Fruit fly (Drosophila melanogaster): ENCODE data around the gene CG14315.
A peak's percentile ranks its signal among the peaks of the same experiment; 100 is the strongest.

CG14315 gene

DNA sequence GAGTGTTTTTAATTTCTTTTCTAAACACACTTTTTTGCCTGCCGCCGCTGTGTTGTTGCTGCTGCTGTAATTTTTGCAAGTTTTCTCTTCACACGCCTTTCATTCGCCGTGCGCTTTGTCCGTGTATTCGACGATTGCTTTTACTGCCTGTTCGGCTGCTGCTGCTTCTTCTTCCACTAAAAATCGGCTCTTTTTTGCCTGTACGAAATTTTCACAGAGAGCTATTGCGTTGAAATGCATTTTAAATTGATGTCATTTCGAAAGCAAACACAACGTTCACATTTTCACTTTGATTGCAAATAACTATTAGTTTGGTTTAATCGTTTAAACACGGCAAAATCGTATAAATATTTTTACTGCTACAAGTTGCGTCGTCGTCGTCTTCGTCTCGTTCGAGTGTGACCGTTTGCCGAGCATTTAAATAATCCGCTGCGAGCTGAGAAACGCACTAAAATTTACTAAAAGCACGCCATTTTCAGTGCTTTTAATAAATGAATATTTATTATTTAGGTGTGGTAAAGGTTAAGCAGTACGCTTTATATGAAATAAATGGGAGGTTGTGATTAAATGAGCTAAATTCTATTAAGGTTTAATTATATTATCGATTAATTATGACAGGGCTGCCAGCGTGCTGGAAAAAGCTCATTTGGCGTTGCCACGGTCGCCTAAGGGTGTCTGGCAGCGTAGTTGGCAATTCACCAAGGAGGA is 40.8 kb downstream of the CG14315 start, which contains the start of the genes Ssdp and CG7985 (continued):
- TF ChIP-seq ssp (GFP tag; IDR thresholded peaks at IDR 0.05) (no peak), CG30403 (GFP tag; optimal IDR thresholded peaks at IDR 0.05) (no peak), Sox100B (GFP tag; optimal IDR thresholded peaks at IDR 0.05) (no peak), CG4360 (GFP tag; IDR thresholded peaks at IDR 0.05) (no peak), grn (GFP tag; optimal IDR thresholded peaks at IDR 0.05) (no peak), chif (GFP tag; optimal IDR thresholded peaks at IDR 0.05) (no peak), inv (GFP tag; IDR thresholded peaks at IDR 0.05; ENCODE audit: partially characterized antibody) (no peak), wek (GFP tag; optimal IDR thresholded peaks at IDR 0.05) (no peak), Lhr (GFP tag; optimal IDR thresholded peaks at IDR 0.05) (peak; percentile 79), CG10321 (GFP tag; IDR thresholded peaks at IDR 0.05) (no peak), NFAT (GFP tag; IDR thresholded peaks at IDR 0.05) (no peak), CG11695 (GFP tag; IDR thresholded peaks at IDR 0.05) (no peak), CG14441 (GFP tag; IDR thresholded peaks at IDR 0.05) (no peak), fu2 (GFP tag; optimal IDR thresholded peaks at IDR 0.05) (no peak), vnd (GFP tag; IDR thresholded peaks at IDR 0.05; ENCODE audit: partially characterized antibody) (no peak), PHDP (tag; optimal IDR thresholded peaks at IDR 0.05) (no peak), Sin3A (optimal IDR thresholded peaks at IDR 0.05) (peak; percentile 91), CG11560 (tag; IDR thresholded peaks at IDR 0.05) (no peak), Abd-B (GFP tag; optimal IDR thresholded peaks at IDR 0.05) (peak; percentile 49), CG17802 (tag; optimal IDR thresholded peaks at IDR 0.05) (no peak), onecut (GFP tag; IDR thresholded peaks at IDR 0.05) (peak; percentile 86), HLH4C (GFP tag; IDR thresholded peaks at IDR 0.05; ENCODE audit: partially characterized antibody) (no peak), CG1603 (tag; optimal IDR thresholded peaks at IDR 0.05) (peak; percentile 27), CG12155 (GFP tag; optimal IDR thresholded peaks at IDR 0.05) (no peak), CG34224 (GFP tag; IDR thresholded peaks at IDR 0.05; ENCODE audit: partially characterized antibody) (no peak), mirr (GFP tag; optimal IDR thresholded peaks at IDR 0.05) (no peak), Spps (tag; optimal IDR thresholded peaks at IDR 0.05) (no peak), sob (GFP tag; IDR thresholded peaks at IDR 0.05) (no peak), peb (GFP tag; IDR thresholded peaks at IDR 0.05) (no peak), CG2116 (GFP tag; optimal IDR thresholded peaks at IDR 0.05) (peak; percentile 71), CG33557 (GFP tag; optimal IDR thresholded peaks at IDR 0.05) (no peak), CG34376 (GFP tag; optimal IDR thresholded peaks at IDR 0.05) (no peak), cad (GFP tag; optimal IDR thresholded peaks at IDR 0.05) (no peak), corto (GFP tag; optimal IDR thresholded peaks at IDR 0.05) (no peak), CG16779 (GFP tag; IDR thresholded peaks at IDR 0.05) (no peak), Optix (GFP tag; IDR thresholded peaks at IDR 0.05) (no peak), Blimp-1 (GFP tag; optimal IDR thresholded peaks at IDR 0.05) (no peak), CG10462 (GFP tag; optimal IDR thresholded peaks at IDR 0.05) (no peak), gem (tag; optimal IDR thresholded peaks at IDR 0.05) (no peak), z (GFP tag; IDR thresholded peaks at IDR 0.05) (no peak), Drgx (GFP tag; IDR thresholded peaks at IDR 0.05) (no peak), CG33213 (GFP tag; optimal IDR thresholded peaks at IDR 0.05) (peak; percentile 20), CG11456 (GFP tag; IDR thresholded peaks at IDR 0.05) (no peak), Usf (GFP tag; optimal IDR thresholded peaks at IDR 0.05) (no peak), sima (GFP tag; optimal IDR thresholded peaks at IDR 0.05) (no peak), Hmr (GFP tag; optimal IDR thresholded peaks at IDR 0.05) (peak; percentile 54), amos (GFP tag; IDR thresholded peaks at IDR 0.05; ENCODE audit: partially characterized antibody) (no peak), CG16863 (GFP tag; optimal IDR thresholded peaks at IDR 0.05) (no peak), hkb (optimal IDR thresholded peaks at IDR 0.05) (peak; percentile 69), hkb (GFP tag; IDR thresholded peaks at IDR 0.05) (no peak), Ets97D (GFP tag; optimal IDR thresholded peaks at IDR 0.05) (peak; percentile 66)

All from whole organism, embryonic.